Fruit fly (Drosophila melanogaster) whole organism, embryonic: ENCODE data around the gene Boh1.
A peak's percentile ranks its signal among the peaks of the same experiment; 100 is the strongest.

Source experiments
- CG10274 ChIP-seq: fragments of 200-800 bp; sonication (Bioruptor generic); optimal IDR thresholded peaks from 3 replicates; lab custom pipeline; 2017; ENCODE audit warnings: missing biosample characterization, mild to moderate bottlenecking, missing genetic modification characterization
- CG10366 ChIP-seq: fragments of 200-800 bp; sonication (Bioruptor generic); IDR thresholded peaks from 2 replicates; pipeline ENCODE4 v1.3.6; 2022; ENCODE audit warnings: missing biosample characterization, missing genetic modification characterization
- CG10462 ChIP-seq: fragments of 200-800 bp; sonication (Bioruptor generic); optimal IDR thresholded peaks from 2 replicates; lab custom pipeline; 2016; ENCODE audit warnings: missing biosample characterization, missing genetic modification characterization
- CG10565 ChIP-seq: fragments of 200-800 bp; sonication (Bioruptor generic); optimal IDR thresholded peaks from 3 replicates; lab custom pipeline; 2016; ENCODE audit warnings: missing biosample characterization, mild to moderate bottlenecking, missing genetic modification characterization
- CG12071 ChIP-seq: fragments of 200-800 bp; sonication (Bioruptor generic); optimal IDR thresholded peaks from 3 replicates; lab custom pipeline; 2018; ENCODE audit warnings: missing biosample characterization, mild to moderate bottlenecking, missing genetic modification characterization
- CG12236 ChIP-seq: fragments of 200-800 bp; sonication (Bioruptor generic); optimal IDR thresholded peaks from 2 replicates; lab custom pipeline; 2016; ENCODE audit warnings: missing biosample characterization, missing genetic modification characterization
- CG12769 ChIP-seq: fragments of 200-800 bp; sonication (Bioruptor generic); optimal IDR thresholded peaks from 2 replicates; lab custom pipeline; 2019; ENCODE audit warnings: missing biosample characterization, mild to moderate bottlenecking, missing genetic modification characterization, moderate library complexity
- CG13287 ChIP-seq: fragments of 200-800 bp; sonication (Bioruptor generic); IDR thresholded peaks from 2 replicates; pipeline ENCODE4 v1.3.6; 2022; ENCODE audit warnings: missing biosample characterization, missing genetic modification characterization; ENCODE audit not compliant: partially characterized antibody
- CG13296 ChIP-seq: fragments of 200-800 bp; sonication (Bioruptor generic); optimal IDR thresholded peaks from 3 replicates; lab custom pipeline; 2018; ENCODE audit warnings: missing biosample characterization, mild to moderate bottlenecking, missing genetic modification characterization
- CG14050 ChIP-seq: fragments of 200-800 bp; sonication (Bioruptor generic); IDR thresholded peaks from 3 replicates; pipeline ENCODE4 v1.3.6; 2022; ENCODE audit warnings: missing biosample characterization, missing genetic modification characterization
- CG1603 ChIP-seq: fragments of 200-800 bp; sonication (Bioruptor generic); optimal IDR thresholded peaks from 2 replicates; lab custom pipeline; 2019; ENCODE audit warnings: missing biosample characterization, mild to moderate bottlenecking, missing genetic modification characterization, moderate library complexity
- CG16779 ChIP-seq: fragments of 200-800 bp; sonication (Bioruptor generic); IDR thresholded peaks from 2 replicates; pipeline ENCODE4 v1.3.6; 2022; ENCODE audit warnings: missing biosample characterization, missing genetic modification characterization
- CG17328 ChIP-seq: fragments of 200-800 bp; sonication (Bioruptor generic); IDR thresholded peaks from 2 replicates; pipeline ENCODE4 v1.3.6; 2022; ENCODE audit warnings: missing biosample characterization, missing genetic modification characterization
- CG17385 ChIP-seq: fragments of 200-800 bp; sonication (Bioruptor generic); optimal IDR thresholded peaks from 3 replicates; lab custom pipeline; 2018; ENCODE audit warnings: missing biosample characterization, mild to moderate bottlenecking, missing genetic modification characterization
- CG2116 ChIP-seq: fragments of 200-800 bp; sonication (Bioruptor generic); optimal IDR thresholded peaks from 3 replicates; lab custom pipeline; 2018; ENCODE audit warnings: missing biosample characterization, mild to moderate bottlenecking, missing genetic modification characterization
- CG31365 ChIP-seq: fragments of 200-800 bp; sonication (Bioruptor generic); optimal IDR thresholded peaks from 2 replicates; lab custom pipeline; 2018; ENCODE audit warnings: missing biosample characterization, mild to moderate bottlenecking, missing genetic modification characterization
- CG3838 ChIP-seq: fragments of 200-800 bp; sonication (Bioruptor generic); optimal IDR thresholded peaks from 3 replicates; lab custom pipeline; 2016; ENCODE audit warnings: missing biosample characterization, missing genetic modification characterization
- CG6254 ChIP-seq: fragments of 200-800 bp; sonication (Bioruptor generic); optimal IDR thresholded peaks from 3 replicates; lab custom pipeline; 2017; ENCODE audit warnings: mild to moderate bottlenecking, missing biosample characterization, missing genetic modification reagents, missing genetic modification characterization
- H2.0 ChIP-seq: fragments of 200-800 bp; sonication (Bioruptor generic); IDR thresholded peaks from 2 replicates; pipeline ENCODE4 v1.3.6; 2022; ENCODE audit warnings: missing biosample characterization, missing genetic modification characterization
- HLH54F ChIP-seq: fragments of 200-800 bp; sonication (Bioruptor generic); optimal IDR thresholded peaks from 3 replicates; lab custom pipeline; 2016; ENCODE audit warnings: missing biosample characterization, missing genetic modification characterization
- MTF-1 ChIP-seq: fragments of 200-800 bp; sonication (Bioruptor generic); optimal IDR thresholded peaks from 2 replicates; lab custom pipeline; 2018; ENCODE audit warnings: missing biosample characterization, mild to moderate bottlenecking, missing genetic modification characterization, borderline replicate concordance
- NC2α ChIP-seq: fragments of 200-800 bp; sonication (Bioruptor generic); optimal IDR thresholded peaks from 2 replicates; lab custom pipeline; 2016; ENCODE audit warnings: missing biosample characterization, missing genetic modification characterization
- Pdp1 ChIP-seq, 2 experiments: fragments of 200-800 bp; sonication (Bioruptor generic); optimal IDR thresholded peaks; 3 replicates each; lab custom pipeline; 2016; ENCODE audit warnings: missing biosample characterization in 2 of 2, missing genetic modification characterization in 2 of 2, mild to moderate bottlenecking in 1 of 2, moderate library complexity in 1 of 2
- Sin3A ChIP-seq: fragments of >200 bp; optimal IDR thresholded peaks from 2 replicates; lab custom pipeline; 2018
- Spps ChIP-seq: fragments of 200-800 bp; sonication (Bioruptor generic); optimal IDR thresholded peaks from 2 replicates; lab custom pipeline; 2018; ENCODE audit warnings: missing biosample characterization, mild to moderate bottlenecking, missing genetic modification characterization
- YL-1 ChIP-seq: fragments of 200-800 bp; sonication (Bioruptor generic); optimal IDR thresholded peaks from 3 replicates; lab custom pipeline; 2017; ENCODE audit warnings: missing biosample characterization, mild to moderate bottlenecking, missing genetic modification characterization
- aop ChIP-seq: fragments of 200-800 bp; sonication (Bioruptor generic); IDR thresholded peaks from 2 replicates; pipeline ENCODE4 v1.3.6; 2022; ENCODE audit warnings: missing biosample characterization, missing genetic modification characterization
- bbx ChIP-seq: fragments of 200-800 bp; sonication (Bioruptor generic); IDR thresholded peaks from 2 replicates; pipeline ENCODE4 v1.3.6; 2022; ENCODE audit warnings: missing biosample characterization, missing genetic modification characterization; ENCODE audit not compliant: partially characterized antibody
- bcd ChIP-seq: fragments of 200-800 bp; sonication (Bioruptor generic); optimal IDR thresholded peaks from 2 replicates; lab custom pipeline; 2017; ENCODE audit warnings: missing biosample characterization, mild to moderate bottlenecking, missing genetic modification characterization
- bigmax ChIP-seq: fragments of 200-800 bp; sonication (Bioruptor generic); optimal IDR thresholded peaks from 2 replicates; lab custom pipeline; 2018; ENCODE audit warnings: missing biosample characterization, mild to moderate bottlenecking, missing genetic modification characterization
- cato ChIP-seq: fragments of 200-800 bp; sonication (Bioruptor generic); optimal IDR thresholded peaks from 2 replicates; lab custom pipeline; 2016; ENCODE audit warnings: missing biosample characterization, missing genetic modification characterization, borderline replicate concordance
- crc ChIP-seq: fragments of 200-800 bp; sonication (Bioruptor generic); optimal IDR thresholded peaks from 2 replicates; lab custom pipeline; 2016; ENCODE audit warnings: missing biosample characterization, missing genetic modification characterization
- croc ChIP-seq: fragments of 200-800 bp; sonication (Bioruptor generic); conservative IDR thresholded peaks from 3 replicates; pipeline ENCODE4 v1.3.6; 2022; ENCODE audit warnings: missing biosample characterization, missing genetic modification characterization
- dm ChIP-seq: fragments of 200-800 bp; sonication (Bioruptor generic); optimal IDR thresholded peaks from 3 replicates; lab custom pipeline; 2016; ENCODE audit warnings: missing biosample characterization, missing genetic modification characterization
- dpn ChIP-seq, 2 experiments: fragments of 200-800 bp; sonication (Bioruptor generic); optimal IDR thresholded peaks; 3 replicates each; lab custom pipeline; 2016; ENCODE audit warnings: missing biosample characterization in 2 of 2, missing genetic modification characterization in 2 of 2
- en ChIP-seq: fragments of 200-800 bp; sonication (Bioruptor generic); optimal IDR thresholded peaks from 2 replicates; lab custom pipeline; 2016; ENCODE audit warnings: missing biosample characterization, missing genetic modification characterization
- esg ChIP-seq: fragments of 200-800 bp; sonication (Bioruptor generic); conservative IDR thresholded peaks from 2 replicates; pipeline ENCODE4 v1.3.6; 2022; ENCODE audit warnings: missing biosample characterization, missing genetic modification characterization
- fu2 ChIP-seq: fragments of 200-800 bp; sonication (Bioruptor generic); optimal IDR thresholded peaks from 2 replicates; lab custom pipeline; 2016; ENCODE audit warnings: missing biosample characterization, missing genetic modification characterization
- gt ChIP-seq: fragments of 200-800 bp; sonication (Bioruptor generic); IDR thresholded peaks from 2 replicates; pipeline ENCODE4 v1.3.6; 2022; ENCODE audit warnings: missing biosample characterization, missing genetic modification characterization
- h ChIP-seq: fragments of >200 bp; optimal IDR thresholded peaks from 2 replicates; lab custom pipeline; 2017
- her ChIP-seq: fragments of 200-800 bp; sonication (Bioruptor generic); optimal IDR thresholded peaks from 2 replicates; lab custom pipeline; 2016; ENCODE audit warnings: missing biosample characterization, missing genetic modification characterization
- ind ChIP-seq: fragments of 200-800 bp; sonication (Bioruptor generic); optimal IDR thresholded peaks from 3 replicates; lab custom pipeline; 2016; ENCODE audit warnings: missing biosample characterization, missing genetic modification characterization
- jing ChIP-seq: fragments of 200-800 bp; sonication (Bioruptor generic); optimal IDR thresholded peaks from 2 replicates; lab custom pipeline; 2018; ENCODE audit warnings: missing biosample characterization, mild to moderate bottlenecking, missing genetic modification characterization
- lbe ChIP-seq: fragments of 200-800 bp; sonication (Bioruptor generic); optimal IDR thresholded peaks from 2 replicates; lab custom pipeline; 2016; ENCODE audit warnings: missing biosample characterization, mild to moderate bottlenecking, missing genetic modification characterization
- maf-S ChIP-seq: fragments of 200-800 bp; sonication (Bioruptor generic); optimal IDR thresholded peaks from 2 replicates; lab custom pipeline; 2016; ENCODE audit warnings: missing biosample characterization, missing genetic modification characterization
- prd ChIP-seq, 3 experiments: fragments of >200 bp in 2 of 3; fragments of 200-800 bp in 1 of 3; sonication (Bioruptor generic) in 1 of 3; optimal IDR thresholded peaks in 2 of 3; IDR thresholded peaks in 1 of 3; 2 replicates in 2 of 3; 3 replicates in 1 of 3; pipeline versions ENCODE4 v1.3.6 to Lab custom; 2017 to 2022; ENCODE audit warnings: missing biosample characterization in 1 of 3, missing genetic modification characterization in 1 of 3
- ranshi ChIP-seq: fragments of 200-800 bp; sonication (Bioruptor generic); IDR thresholded peaks from 2 replicates; pipeline ENCODE4 v1.3.6; 2022; ENCODE audit warnings: missing biosample characterization, missing genetic modification characterization
- row ChIP-seq: fragments of 200-800 bp; sonication (Bioruptor generic); IDR thresholded peaks from 3 replicates; pipeline ENCODE4 v1.3.6; 2022; ENCODE audit warnings: missing biosample characterization, missing genetic modification characterization
- sqz ChIP-seq: fragments of 200-800 bp; sonication (Bioruptor generic); optimal IDR thresholded peaks from 3 replicates; lab custom pipeline; 2018; ENCODE audit warnings: missing biosample characterization, mild to moderate bottlenecking, missing genetic modification characterization
- tin ChIP-seq: fragments of 200-800 bp; sonication (Bioruptor generic); optimal IDR thresholded peaks from 3 replicates; lab custom pipeline; 2016; ENCODE audit warnings: missing biosample characterization, missing genetic modification characterization
- tio ChIP-seq: fragments of 200-800 bp; sonication (Bioruptor generic); optimal IDR thresholded peaks from 2 replicates; lab custom pipeline; 2017; ENCODE audit warnings: missing biosample characterization, missing genetic modification characterization, inconsistent platforms
- unc-4 ChIP-seq: fragments of 200-800 bp; sonication (Bioruptor generic); IDR thresholded peaks from 2 replicates; pipeline ENCODE4 v1.3.6; 2022; ENCODE audit warnings: missing biosample characterization, missing genetic modification characterization; ENCODE audit not compliant: partially characterized antibody
- yki ChIP-seq: fragments of >200 bp; optimal IDR thresholded peaks from 3 replicates; lab custom pipeline; 2018

The Boh1 gene

DNA sequence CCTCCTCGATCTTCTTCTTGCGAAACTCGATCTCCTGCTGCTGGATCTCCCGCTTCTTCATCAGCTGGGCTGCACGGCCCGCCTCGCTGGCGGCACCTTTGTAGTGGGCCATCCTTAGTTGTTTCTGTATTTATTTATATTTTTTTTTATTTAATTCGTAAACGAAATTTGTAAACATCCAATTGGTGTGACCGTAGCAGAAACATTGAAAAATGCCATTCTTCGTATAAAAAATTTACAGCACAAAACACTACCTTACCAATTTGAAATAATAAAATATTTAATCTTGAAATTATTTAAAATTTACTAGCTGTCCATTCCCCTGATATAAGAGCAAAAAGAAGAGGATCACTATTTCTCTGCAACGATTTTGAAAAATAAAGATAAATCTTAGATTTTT, 1.6 kb upstream of the Boh1 start, which contains the start of gene CG12259 (continued):
- TF ChIP-seq prd (optimal IDR thresholded peaks at IDR 0.05; lab: Kevin White, UChicago): no peak
- no peak for TF ChIP-seq prd (GFP tag; IDR thresholded peaks at IDR 0.05; lab: Robert Waterston, UW)
- peak; percentile 76 for TF ChIP-seq row
- TF ChIP-seq bcd (GFP tag; lab: Kevin White, UChicago): no peak
- TF ChIP-seq CG1603: peak; percentile 12
- TF ChIP-seq CG6254 (GFP tag; lab: Kevin White, UChicago): no peak
- TF ChIP-seq esg: no peak
- no peak for TF ChIP-seq cato
- no peak for TF ChIP-seq jing
- no peak for TF ChIP-seq tin (GFP tag; lab: Kevin White, UChicago)
- TF ChIP-seq dpn (GFP tag; optimal IDR thresholded peaks at IDR 0.05; lab: Kevin White, UChicago): no peak
- TF ChIP-seq en (GFP tag; lab: Kevin White, UChicago): no peak
- no peak for TF ChIP-seq CG10565 (GFP tag; lab: Kevin White, UChicago)
- no peak for TF ChIP-seq fu2 (GFP tag; lab: Kevin White, UChicago)
- TF ChIP-seq CG2116 (GFP tag; lab: Kevin White, UChicago): peak; percentile 14
- no peak for TF ChIP-seq bigmax (GFP tag; lab: Kevin White, UChicago)
- no peak for TF ChIP-seq unc-4 (GFP tag; lab: Robert Waterston, UW)
- TF ChIP-seq croc (GFP tag; lab: Robert Waterston, UW): no peak
- no peak for TF ChIP-seq CG14050 (GFP tag; lab: Robert Waterston, UW)
- TF ChIP-seq CG12236 (GFP tag; lab: Kevin White, UChicago): no peak
- peak; percentile 13 for TF ChIP-seq YL-1
- no peak for TF ChIP-seq ranshi (GFP tag; lab: Robert Waterston, UW)
- TF ChIP-seq CG10274: no peak
- TF ChIP-seq bbx: no peak
- no peak for TF ChIP-seq aop (GFP tag; lab: Robert Waterston, UW)
- TF ChIP-seq dm (GFP tag; lab: Kevin White, UChicago): no peak
- TF ChIP-seq tio (GFP tag; lab: Kevin White, UChicago): no peak
- no peak for TF ChIP-seq CG17328 (GFP tag; lab: Robert Waterston, UW)
- TF ChIP-seq crc (GFP tag; lab: Kevin White, UChicago): no peak
- TF ChIP-seq CG13296 (GFP tag; lab: Kevin White, UChicago): no peak
- TF ChIP-seq Pdp1 (GFP tag; optimal IDR thresholded peaks at IDR 0.05; lab: Kevin White, UChicago): no peak
- no peak for TF ChIP-seq h
- TF ChIP-seq CG31365 (tag; lab: Kevin White, UChicago): no peak
- no peak for TF ChIP-seq gt
- no peak for TF ChIP-seq maf-S (GFP tag; lab: Kevin White, UChicago)
- no peak for TF ChIP-seq CG10462 (GFP tag; lab: Kevin White, UChicago)
- no peak for TF ChIP-seq yki (lab: Kevin White, UChicago)
- TF ChIP-seq H2.0 (GFP tag; lab: Robert Waterston, UW): no peak
- TF ChIP-seq CG12769 (tag; lab: Kevin White, UChicago): no peak
- TF ChIP-seq NC2α (GFP tag; lab: Kevin White, UChicago): no peak
- peak; percentile 56 for TF ChIP-seq sqz (GFP tag; lab: Kevin White, UChicago)
- no peak for TF ChIP-seq Spps (tag; lab: Kevin White, UChicago)
- no peak for TF ChIP-seq MTF-1
- no peak for TF ChIP-seq CG12071
- no peak for TF ChIP-seq her (GFP tag; lab: Kevin White, UChicago)
- no peak for TF ChIP-seq lbe (GFP tag; lab: Kevin White, UChicago)
- TF ChIP-seq Sin3A (lab: Kevin White, UChicago): no peak
- TF ChIP-seq CG10366 (GFP tag; lab: Robert Waterston, UW): no peak
- peak; percentile 21 for TF ChIP-seq CG17385
- no peak for TF ChIP-seq CG16779 (GFP tag; lab: Robert Waterston, UW)
- no peak for TF ChIP-seq CG3838 (GFP tag; lab: Kevin White, UChicago)
- TF ChIP-seq CG13287 (GFP tag; lab: Robert Waterston, UW): 0 out of 2 replicates have a peak, but pooled peaks have one; percentile 25
- TF ChIP-seq ind (GFP tag; lab: Kevin White, UChicago): no peak
- no peak for TF ChIP-seq HLH54F
